Worm (Caenorhabditis elegans) whole organism, young adult: ENCODE results near the gene F09E10.7.
A peak's percentile ranks its signal among the peaks of the same experiment; 100 is the strongest.

Experiments used
- C06A6.2 ChIP-seq: fragments of 200-800 bp; sonication (Bioruptor generic); conservative IDR thresholded peaks from 2 replicates; pipeline ENCODE4 v1.3.6; 2022; ENCODE audit warnings: missing genetic modification characterization, missing compliant biosample characterization
- F33H1.4 ChIP-seq: fragments of 200-800 bp; sonication (Bioruptor generic); IDR thresholded peaks from 2 replicates; pipeline ENCODE4 v1.3.6; 2022; ENCODE audit warnings: missing genetic modification reagents, missing genetic modification characterization, missing compliant biosample characterization
- F37B4.10 ChIP-seq: fragments of 200-800 bp; sonication (Bioruptor generic); IDR thresholded peaks from 2 replicates; pipeline ENCODE4 v1.3.6; 2022; ENCODE audit warnings: missing genetic modification characterization, missing compliant biosample characterization
- F49E8.2 ChIP-seq: sonication (generic microtip); optimal IDR thresholded peaks from 3 replicates; lab custom pipeline; 2017; ENCODE audit warnings: missing genetic modification characterization, mild to moderate bottlenecking, missing compliant biosample characterization, antibody characterized with exemption, moderate library complexity; ENCODE audit not compliant: insufficient read depth
- T07F8.4 ChIP-seq: sonication (generic microtip); optimal IDR thresholded peaks from 2 replicates; lab custom pipeline; 2016; ENCODE audit warnings: mild to moderate bottlenecking, missing genetic modification characterization, moderate library complexity, missing compliant biosample characterization
- Y53G8AR.9 ChIP-seq: fragments of 200-800 bp; sonication (Bioruptor generic); conservative IDR thresholded peaks from 2 replicates; pipeline ENCODE4 v1.3.6; 2022; ENCODE audit warnings: missing genetic modification reagents, missing genetic modification characterization, missing compliant biosample characterization
- Y67H2A.10 ChIP-seq: fragments of 200-800 bp; sonication (Bioruptor generic); conservative IDR thresholded peaks from 2 replicates; pipeline ENCODE4 v1.3.6; 2022; ENCODE audit warnings: missing genetic modification reagents, missing genetic modification characterization, missing compliant biosample characterization
- ZK185.1 ChIP-seq: sonication (generic microtip); optimal IDR thresholded peaks from 2 replicates; lab custom pipeline; 2016; ENCODE audit warnings: mild to moderate bottlenecking, missing genetic modification characterization, missing compliant biosample characterization; ENCODE audit not compliant: poor library complexity, severe bottlenecking
- akir-1 ChIP-seq: fragments of 200-800 bp; sonication (Bioruptor generic); optimal IDR thresholded peaks from 2 replicates; lab custom pipeline; 2018; ENCODE audit warnings: mild to moderate bottlenecking, missing genetic modification characterization, moderate library complexity, missing compliant biosample characterization
- ama-1 ChIP-seq, 3 experiments: fragments of 150-350 bp in 1 of 3; sonication (generic microtip) in 2 of 3; optimal IDR thresholded peaks; 2 replicates each; lab custom pipeline; 2014 to 2018; ENCODE audit warnings: missing biosample characterization in 2 of 3, missing genetic modification characterization in 2 of 3, missing genetic modification reagents in 2 of 3
- atf-7 ChIP-seq: sonication (generic microtip); optimal IDR thresholded peaks from 2 replicates; lab custom pipeline; 2017; ENCODE audit warnings: mild to moderate bottlenecking, missing genetic modification characterization, missing compliant biosample characterization
- bed-2 ChIP-seq: fragments of 200-800 bp; sonication (Bioruptor generic); IDR thresholded peaks from 2 replicates; pipeline ENCODE4 v1.3.6; 2022; ENCODE audit warnings: missing genetic modification reagents, missing genetic modification characterization, missing compliant biosample characterization
- ccch-3 ChIP-seq: fragments of 200-800 bp; sonication (Bioruptor generic); optimal IDR thresholded peaks from 2 replicates; lab custom pipeline; 2018; ENCODE audit warnings: mild to moderate bottlenecking, missing genetic modification characterization, missing compliant biosample characterization
- cebp-2 ChIP-seq: fragments of 200-800 bp; sonication (Bioruptor generic); IDR thresholded peaks from 2 replicates; pipeline ENCODE4 v1.3.6; 2022; ENCODE audit warnings: missing genetic modification characterization, missing compliant biosample characterization
- ceh-27 ChIP-seq: fragments of 200-800 bp; sonication (Bioruptor generic); optimal IDR thresholded peaks from 2 replicates; lab custom pipeline; 2018; ENCODE audit warnings: mild to moderate bottlenecking, missing genetic modification characterization, moderate library complexity, missing compliant biosample characterization
- egl-18 ChIP-seq: fragments of 200-800 bp; sonication (Bioruptor generic); IDR thresholded peaks from 2 replicates; pipeline ENCODE4 v1.3.6; 2022; ENCODE audit warnings: missing genetic modification reagents, missing genetic modification characterization, missing compliant biosample characterization
- ekl-4 ChIP-seq: fragments of 200-800 bp; sonication (Bioruptor generic); IDR thresholded peaks from 2 replicates; pipeline ENCODE4 v1.3.6; 2022; ENCODE audit warnings: missing genetic modification reagents, missing genetic modification characterization, missing compliant biosample characterization
- him-1 ChIP-seq: sonication (generic microtip); optimal IDR thresholded peaks from 2 replicates; lab custom pipeline; 2016; ENCODE audit warnings: missing genotype, missing genetic modification reagents, missing genetic modification characterization, missing compliant biosample characterization
- lin-40 ChIP-seq: sonication (generic microtip); optimal IDR thresholded peaks from 2 replicates; lab custom pipeline; 2016; ENCODE audit warnings: missing genetic modification characterization, mild to moderate bottlenecking, missing compliant biosample characterization, missing genotype, missing genetic modification reagents
- lin-54 ChIP-seq: fragments of 200-800 bp; sonication (Bioruptor generic); optimal IDR thresholded peaks from 2 replicates; lab custom pipeline; 2018; ENCODE audit warnings: mild to moderate bottlenecking, missing genetic modification characterization, missing compliant biosample characterization
- lsl-1 ChIP-seq: fragments of 200-800 bp; sonication (Bioruptor generic); optimal IDR thresholded peaks from 2 replicates; lab custom pipeline; 2018; ENCODE audit warnings: mild to moderate bottlenecking, missing genetic modification characterization, moderate library complexity, missing compliant biosample characterization
- lsy-27 ChIP-seq: sonication (generic microtip); optimal IDR thresholded peaks from 2 replicates; lab custom pipeline; 2017; ENCODE audit warnings: missing genetic modification characterization, mild to moderate bottlenecking, missing compliant biosample characterization, antibody characterized with exemption, missing genotype, borderline replicate concordance; ENCODE audit not compliant: insufficient read depth
- madf-6 ChIP-seq: fragments of 200-800 bp; sonication (Bioruptor generic); IDR thresholded peaks from 2 replicates; pipeline ENCODE4 v1.3.6; 2022; ENCODE audit warnings: missing genetic modification reagents, missing genetic modification characterization, missing compliant biosample characterization
- madf-8 ChIP-seq: fragments of 200-800 bp; sonication (Bioruptor generic); conservative IDR thresholded peaks from 2 replicates; pipeline ENCODE4 v1.3.6; 2022; ENCODE audit warnings: missing genetic modification reagents, missing genetic modification characterization, missing compliant biosample characterization
- mxl-1 ChIP-seq: sonication (generic microtip); optimal IDR thresholded peaks from 2 replicates; lab custom pipeline; 2016; ENCODE audit warnings: missing genetic modification characterization, missing compliant biosample characterization
- nfya-2 ChIP-seq: fragments of 200-800 bp; sonication (Bioruptor generic); IDR thresholded peaks from 2 replicates; pipeline ENCODE4 v1.3.6; 2022; ENCODE audit warnings: missing genetic modification reagents, missing genetic modification characterization, missing compliant biosample characterization
- nhr-80 ChIP-seq: sonication (generic microtip); optimal IDR thresholded peaks from 2 replicates; lab custom pipeline; 2016; ENCODE audit warnings: missing genetic modification characterization, missing compliant biosample characterization
- nhr-90 ChIP-seq: sonication (generic microtip); optimal IDR thresholded peaks from 2 replicates; lab custom pipeline; 2016; ENCODE audit warnings: missing genotype, mild to moderate bottlenecking, missing genetic modification characterization, missing compliant biosample characterization
- rec-8 ChIP-seq, 2 experiments: sonication (generic microtip); optimal IDR thresholded peaks; 2 replicates each; lab custom pipeline; 2016; ENCODE audit warnings: mild to moderate bottlenecking in 2 of 2, missing genetic modification characterization in 2 of 2, missing genetic modification reagents in 2 of 2, missing genotype in 2 of 2, missing biosample characterization in 1 of 2, missing compliant biosample characterization in 1 of 2, moderate library complexity in 1 of 2
- sea-2 ChIP-seq: fragments of 200-800 bp; sonication (Bioruptor generic); IDR thresholded peaks from 2 replicates; pipeline ENCODE4 v1.3.6; 2022; ENCODE audit warnings: missing genetic modification characterization, missing compliant biosample characterization
- snpc-1.1 ChIP-seq: sonication (generic microtip); optimal IDR thresholded peaks from 2 replicates; lab custom pipeline; 2017; ENCODE audit warnings: missing genetic modification characterization, mild to moderate bottlenecking, missing compliant biosample characterization, antibody characterized with exemption, moderate library complexity, missing genotype, missing genetic modification reagents; ENCODE audit not compliant: insufficient read depth
- snpc-4 ChIP-seq, 5 experiments: fragments of 150-350 bp in 1 of 5; sonication (generic microtip) in 4 of 5; optimal IDR thresholded peaks; 2 replicates each; lab custom pipeline; 2014 to 2018; ENCODE audit warnings: missing genetic modification characterization in 5 of 5, missing biosample characterization in 3 of 5, antibody characterized with exemption in 2 of 5, mild to moderate bottlenecking in 2 of 5, missing compliant biosample characterization in 2 of 5, missing genotype in 2 of 5, moderate library complexity in 2 of 5, missing genetic modification reagents in 1 of 5
- sptf-2 ChIP-seq: fragments of 200-800 bp; sonication (Bioruptor generic); optimal IDR thresholded peaks from 2 replicates; lab custom pipeline; 2018; ENCODE audit warnings: mild to moderate bottlenecking, missing genetic modification characterization, missing compliant biosample characterization
- tlf-1 ChIP-seq: fragments of 200-800 bp; sonication (Bioruptor generic); optimal IDR thresholded peaks from 2 replicates; lab custom pipeline; 2018; ENCODE audit warnings: mild to moderate bottlenecking, missing genetic modification characterization, missing compliant biosample characterization
- unc-130 ChIP-seq: sonication (generic microtip); optimal IDR thresholded peaks from 2 replicates; lab custom pipeline; 2016; ENCODE audit warnings: missing genetic modification reagents, missing genetic modification characterization, missing compliant biosample characterization
- ztf-22 ChIP-seq: fragments of 200-800 bp; sonication (Bioruptor generic); optimal IDR thresholded peaks from 2 replicates; lab custom pipeline; 2018; ENCODE audit warnings: mild to moderate bottlenecking, missing genetic modification characterization, moderate library complexity, missing compliant biosample characterization
- ztf-3 ChIP-seq: fragments of 200-800 bp; sonication (Bioruptor generic); optimal IDR thresholded peaks from 2 replicates; lab custom pipeline; 2018; ENCODE audit warnings: mild to moderate bottlenecking, missing genetic modification characterization, missing compliant biosample characterization
- ztf-6 ChIP-seq: fragments of 200-800 bp; sonication (Bioruptor generic); IDR thresholded peaks from 2 replicates; pipeline ENCODE4 v1.3.6; 2022; ENCODE audit warnings: missing genetic modification reagents, missing genetic modification characterization, missing compliant biosample characterization

The F09E10.7 gene

DNA sequence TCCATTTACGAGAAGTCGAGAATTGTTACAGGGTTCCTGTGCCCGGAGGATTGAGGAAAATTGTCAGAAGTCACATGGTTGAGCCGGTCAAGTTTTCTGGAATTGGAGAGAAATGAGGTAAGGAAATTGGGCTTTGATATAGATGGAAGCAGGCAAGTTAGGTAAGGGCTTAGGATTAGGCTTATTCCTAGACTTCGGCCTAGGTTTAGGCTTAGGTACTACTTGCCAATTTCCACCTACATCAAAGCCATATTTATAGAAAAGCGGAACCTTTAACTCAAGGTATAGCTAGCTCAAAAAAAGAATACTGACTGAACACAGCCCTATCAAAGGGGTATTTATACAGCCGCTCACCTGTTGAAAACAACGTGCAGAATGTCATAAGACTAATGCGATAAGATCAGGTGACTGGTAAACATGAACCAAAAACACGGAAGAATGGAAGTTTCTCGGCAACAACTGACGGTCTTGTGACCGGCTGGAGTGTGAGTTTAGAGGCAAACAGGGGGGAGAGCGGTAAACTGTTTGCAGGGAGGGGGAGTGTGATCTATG, 3.0 kb upstream of the F09E10.7 start (continued):
- TF ChIP-seq ekl-4: peak; percentile 77
- no peak for TF ChIP-seq snpc-1.1
- no peak for TF ChIP-seq F33H1.4 (GFP tag; lab: Robert Waterston, UW)
- TF ChIP-seq ztf-22 (GFP tag; lab: Kevin White, UChicago): peak; percentile 54
- TF ChIP-seq egl-18 (GFP tag; lab: Robert Waterston, UW): no peak
- TF ChIP-seq T07F8.4: no peak
- TF ChIP-seq unc-130 (GFP tag; lab: Kevin White, UChicago): no peak
- TF ChIP-seq nhr-80 (tag; lab: Kevin White, UChicago): peak; percentile 46
- peak; percentile 74 for TF ChIP-seq tlf-1 (GFP tag; lab: Kevin White, UChicago)
- TF ChIP-seq mxl-1 (tag; lab: Kevin White, UChicago): no peak
- TF ChIP-seq him-1 (tag; lab: Kevin White, UChicago): no peak
- peak; percentile 34 for TF ChIP-seq nhr-90
- peak; percentile 50 for TF ChIP-seq lin-54
- TF ChIP-seq nfya-2 (GFP tag; lab: Robert Waterston, UW): no peak
- no peak for TF ChIP-seq ZK185.1
- no peak for TF ChIP-seq sptf-2
- no peak for TF ChIP-seq rec-8 (tag; optimal IDR thresholded peaks at IDR 0.05; lab: Kevin White, UChicago)
- TF ChIP-seq ama-1 (optimal IDR thresholded peaks at IDR 0.05; lab: Kevin White, UChicago): peak; percentile 99
- no peak for TF ChIP-seq ama-1 (GFP tag; optimal IDR thresholded peaks at IDR 0.05; lab: Kevin White, UChicago)
- peak; percentile 10 for TF ChIP-seq ceh-27 (GFP tag; lab: Kevin White, UChicago)
- TF ChIP-seq C06A6.2 (GFP tag; lab: Robert Waterston, UW): no peak; the same call in none of the 2 replicates
- TF ChIP-seq akir-1 (GFP tag; lab: Kevin White, UChicago): no peak
- TF ChIP-seq ccch-3 (GFP tag; lab: Kevin White, UChicago): no peak
- TF ChIP-seq lsy-27 (tag; lab: Kevin White, UChicago): no peak
- no peak for TF ChIP-seq madf-8
- TF ChIP-seq atf-7: peak; percentile 58
- peak; percentile 64 for TF ChIP-seq Y53G8AR.9 (GFP tag; lab: Robert Waterston, UW)
- 0 out of 2 replicates have a peak, but pooled peaks have one; percentile 7 for TF ChIP-seq Y67H2A.10
- no peak for TF ChIP-seq cebp-2 (GFP tag; lab: Robert Waterston, UW)
- no peak for TF ChIP-seq sea-2 (GFP tag; lab: Robert Waterston, UW)
- TF ChIP-seq bed-2 (GFP tag; lab: Robert Waterston, UW): no peak
- TF ChIP-seq madf-6 (GFP tag; lab: Robert Waterston, UW): no peak
- no peak for TF ChIP-seq snpc-4 (GFP tag; optimal IDR thresholded peaks at IDR 0.05; lab: Kevin White, UChicago)
- peak in 1 of 4 experiments; percentile 16 for TF ChIP-seq snpc-4 (tag; optimal IDR thresholded peaks at IDR 0.05; lab: Kevin White, UChicago)
- no peak for TF ChIP-seq ztf-3 (GFP tag; lab: Kevin White, UChicago)
- peak; percentile 76 for TF ChIP-seq lin-40 (tag; lab: Kevin White, UChicago)
- TF ChIP-seq ztf-6 (GFP tag; lab: Robert Waterston, UW): no peak
- no peak for TF ChIP-seq F49E8.2 (tag; lab: Kevin White, UChicago)
- TF ChIP-seq F37B4.10 (GFP tag; lab: Robert Waterston, UW): no peak
- TF ChIP-seq lsl-1: no peak
